Worm (Caenorhabditis elegans): ENCODE data around the gene ras-2.
A peak's percentile ranks its signal among the peaks of the same experiment; 100 is the strongest.

ras-2 gene

DNA sequence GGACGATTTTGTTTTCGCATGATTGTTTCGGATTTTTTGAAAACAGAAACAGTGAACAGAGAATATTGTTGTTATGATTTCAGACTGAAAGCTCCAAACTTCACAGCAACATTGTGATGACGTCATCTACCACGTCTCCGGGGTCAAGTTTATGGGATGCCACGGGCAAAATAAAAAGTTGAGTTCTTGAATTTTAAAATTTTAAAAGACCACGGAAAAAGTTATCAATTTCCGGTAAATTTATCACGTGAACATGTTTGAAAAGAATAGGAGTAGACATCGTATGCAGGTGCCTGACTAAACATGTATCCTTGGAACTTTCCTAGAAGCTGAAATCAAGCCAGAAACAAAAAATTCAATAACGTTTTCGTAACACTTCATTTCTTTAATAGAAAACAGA, 23.6 kb upstream of the ras-2 start, which contains the start of gene B0393.4:
TSS of gene B0393.4 (minus strand) at position 101 of the 400 bp plus-strand sequence.
- TF ChIP-seq sdz-12 (GFP tag; optimal IDR thresholded peaks at IDR 0.05) = no peak
- TF ChIP-seq mdl-1 (tag; optimal IDR thresholded peaks at IDR 0.05) = no peak
- no peak for TF ChIP-seq mdt-29 (GFP tag; IDR thresholded peaks at IDR 0.05)

DNA sequence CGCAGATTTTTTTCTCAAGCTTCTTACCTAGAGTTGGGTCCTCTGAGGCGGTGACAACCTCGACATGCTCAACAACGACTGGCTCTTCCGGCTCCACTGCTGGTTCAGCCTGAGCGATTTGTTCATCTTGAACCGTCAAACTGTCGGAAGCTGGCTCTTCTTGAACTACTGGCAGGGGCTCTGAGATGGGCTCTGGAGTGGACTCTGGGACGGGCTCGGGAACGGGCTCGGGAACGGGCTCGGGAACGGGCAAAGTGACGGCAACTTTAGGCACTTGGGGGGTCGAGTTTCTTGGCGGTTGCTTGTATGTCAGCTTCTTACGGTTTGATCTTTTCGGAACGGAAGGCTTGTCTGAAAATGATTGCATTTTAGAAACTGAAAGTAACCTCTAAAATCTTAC, 23.0 kb upstream of the ras-2 start:
- TF ChIP-seq set-16 (GFP tag; IDR thresholded peaks at IDR 0.05) (peak; percentile 78), spr-3 (GFP tag; optimal IDR thresholded peaks at IDR 0.05) (no peak)

DNA sequence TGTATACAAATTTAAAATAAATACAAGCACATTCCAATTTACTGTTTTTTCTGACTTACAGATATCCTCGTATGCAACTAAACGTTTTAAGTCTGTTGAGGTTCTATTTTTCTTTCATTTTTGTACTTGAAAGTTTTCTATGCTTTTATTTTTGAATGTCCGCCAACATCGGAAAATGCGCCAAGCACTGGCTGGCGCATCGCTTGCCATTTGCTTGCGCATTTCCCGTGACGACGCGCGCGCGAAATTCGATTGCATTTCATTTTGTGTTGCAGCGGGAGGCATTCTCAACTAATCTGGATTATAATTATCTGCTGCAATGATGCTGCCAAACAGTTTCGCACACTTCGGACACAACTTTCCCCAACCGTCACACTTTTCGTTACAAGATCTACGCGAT, 17.1 kb upstream of the ras-2 start, which contains the start of gene fbxl-2:
TSS of gene fbxl-2 (plus strand) at position 278 of the 400 bp plus-strand sequence.
- TF ChIP-seq ztf-11 (tag; optimal IDR thresholded peaks at IDR 0.05) (no peak), nhr-25 (tag; optimal IDR thresholded peaks at IDR 0.05; ENCODE audit: borderline replicate concordance, insufficient read depth) (peak; percentile 68), mxl-3 (GFP tag; optimal IDR thresholded peaks at IDR 0.05) (peak; percentile 77), zfp-2 (tag; optimal IDR thresholded peaks at IDR 0.05) (peak; percentile 71), egl-27 (tag; optimal IDR thresholded peaks at IDR 0.05) (no peak), Y5F2A.4 (GFP tag; optimal IDR thresholded peaks at IDR 0.05) (peak; percentile 37), F10B5.3 (tag; optimal IDR thresholded peaks at IDR 0.05) (peak; percentile 83), Y105C5A.15 (GFP tag; IDR thresholded peaks at IDR 0.05) (peak; percentile 75; the same call in 1 of the 2 replicates), dmd-9 (GFP tag; IDR thresholded peaks at IDR 0.05) (peak; percentile 87), nhr-42 (GFP tag; IDR thresholded peaks at IDR 0.05) (peak; percentile 93), pha-4 (GFP tag; IDR thresholded peaks at IDR 0.05) (no peak), pha-4 (tag; optimal IDR thresholded peaks at IDR 0.05) (no peak), nhr-11 (tag; optimal IDR thresholded peaks at IDR 0.05) (peak; percentile 90), mep-1 (tag; optimal IDR thresholded peaks at IDR 0.05) (peak; percentile 95), zip-2 (tag; optimal IDR thresholded peaks at IDR 0.05) (peak; percentile 28), pqm-1 (tag; optimal IDR thresholded peaks at IDR 0.05) (peak; percentile 51), lir-3 (tag; optimal IDR thresholded peaks at IDR 0.05) (no peak), ceh-44 (GFP tag; IDR thresholded peaks at IDR 0.05) (0 out of 2 replicates have a peak, but pooled peaks have one; percentile 6), ceh-32 (tag; optimal IDR thresholded peaks at IDR 0.05; ENCODE audit: poor library complexity) (peak; percentile 44), set-16 (GFP tag; IDR thresholded peaks at IDR 0.05) (peak; percentile 47; the same call in 1 of the 2 replicates), mes-2 (tag; optimal IDR thresholded peaks at IDR 0.05; ENCODE audit: poor library complexity, severe bottlenecking) (peak; percentile 97), nhr-28 (tag; optimal IDR thresholded peaks at IDR 0.05) (peak; percentile 76), tra-1 (GFP tag; IDR thresholded peaks at IDR 0.05) (peak; percentile 84), skn-1 (tag; optimal IDR thresholded peaks at IDR 0.05) (no peak), cey-2 (tag; optimal IDR thresholded peaks at IDR 0.05; ENCODE audit: borderline replicate concordance, insufficient read depth) (no peak), Y48G9A.11 (GFP tag; IDR thresholded peaks at IDR 0.05) (peak; percentile 73), vab-7 (GFP tag; IDR thresholded peaks at IDR 0.05) (peak; percentile 67; the same call in 1 of the 2 replicates), madf-9 (GFP tag; conservative IDR thresholded peaks at IDR 0.05) (peak; percentile 82), lin-29 (GFP tag; IDR thresholded peaks at IDR 0.05) (peak; percentile 83), nhr-102 (tag; optimal IDR thresholded peaks at IDR 0.05) (peak; percentile 96), lin-13 (GFP tag; optimal IDR thresholded peaks at IDR 0.05) (peak; percentile 94), mxl-2 (GFP tag; conservative IDR thresholded peaks at IDR 0.05) (0 out of 2 replicates have a peak, but pooled peaks have one; percentile 57), ama-1 (optimal IDR thresholded peaks at IDR 0.05) (peak; percentile 59), attf-4 (tag; optimal IDR thresholded peaks at IDR 0.05) (no peak), dve-1 (tag; optimal IDR thresholded peaks at IDR 0.05; ENCODE audit: insufficient read depth) (peak; percentile 95), ceh-62 (tag; optimal IDR thresholded peaks at IDR 0.05) (no peak), T26A8.4 (GFP tag; IDR thresholded peaks at IDR 0.05) (peak; percentile 96), snpc-1.2 (GFP tag; IDR thresholded peaks at IDR 0.05) (0 out of 2 replicates have a peak, but pooled peaks have one; percentile 54), spr-3 (GFP tag; optimal IDR thresholded peaks at IDR 0.05) (peak; percentile 75), dmd-6 (GFP tag; IDR thresholded peaks at IDR 0.05) (peak; percentile 91), F37D6.2 (tag; optimal IDR thresholded peaks at IDR 0.05) (peak; percentile 92), D1046.2 (GFP tag; IDR thresholded peaks at IDR 0.05) (peak; percentile 82; the same call in 1 of the 2 replicates), zag-1 (tag; optimal IDR thresholded peaks at IDR 0.05) (no peak), mdt-29 (GFP tag; IDR thresholded peaks at IDR 0.05) (peak; percentile 77)

Data from whole organism, L4 larva.